Fruit fly (Drosophila melanogaster): ENCODE data around the gene Muted.

dm6 chr3R:22402355-22402754, 39.9 kb downstream of the Muted start, which contains the start of gene CG13856:
- TF ChIP-seq br (GFP tag; optimal IDR thresholded peaks at IDR 0.05) (no peak), h (GFP tag; optimal IDR thresholded peaks at IDR 0.05) (no peak), HLH106 (tag; optimal IDR thresholded peaks at IDR 0.05) (no peak), Sp1 (GFP tag; optimal IDR thresholded peaks at IDR 0.05) (no peak)
